Fruit fly (Drosophila melanogaster) whole organism, embryonic: Measurements from ENCODE around the gene pck.

Source experiments
- CG10431 ChIP-seq: fragments of 200-800 bp; sonication (Bioruptor generic); optimal IDR thresholded peaks from 3 replicates; lab custom pipeline; 2018; ENCODE audit warnings: missing biosample characterization, mild to moderate bottlenecking, missing genetic modification characterization
- CG12219 ChIP-seq: fragments of 200-800 bp; sonication (Bioruptor generic); optimal IDR thresholded peaks from 3 replicates; lab custom pipeline; 2018; ENCODE audit warnings: missing biosample characterization, mild to moderate bottlenecking, missing genetic modification characterization
- CG1647 ChIP-seq: fragments of 200-800 bp; sonication (Bioruptor generic); optimal IDR thresholded peaks from 3 replicates; lab custom pipeline; 2016; ENCODE audit warnings: missing biosample characterization, missing genetic modification characterization
- CG17186 ChIP-seq: fragments of 200-800 bp; sonication (Bioruptor generic); optimal IDR thresholded peaks from 3 replicates; lab custom pipeline; 2017; ENCODE audit warnings: missing biosample characterization, missing genetic modification reagents, missing genetic modification characterization
- CG17568 ChIP-seq: fragments of 200-800 bp; sonication (Bioruptor generic); optimal IDR thresholded peaks from 2 replicates; lab custom pipeline; 2018; ENCODE audit warnings: missing biosample characterization, mild to moderate bottlenecking, missing genetic modification characterization, moderate library complexity
- CG3163 ChIP-seq: fragments of 200-800 bp; sonication (Bioruptor generic); optimal IDR thresholded peaks from 3 replicates; lab custom pipeline; 2016; ENCODE audit warnings: missing biosample characterization, missing genetic modification characterization
- CG3281 ChIP-seq: fragments of 200-800 bp; sonication (Bioruptor generic); optimal IDR thresholded peaks from 3 replicates; lab custom pipeline; 2017; ENCODE audit warnings: missing biosample characterization, mild to moderate bottlenecking, missing genetic modification characterization
- CG34422 ChIP-seq: fragments of 200-800 bp; sonication (Bioruptor generic); IDR thresholded peaks from 3 replicates; pipeline ENCODE4 v1.3.6; 2022; ENCODE audit warnings: missing biosample characterization, missing genetic modification characterization
- CG3726 ChIP-seq: fragments of 200-800 bp; sonication (Bioruptor generic); IDR thresholded peaks from 3 replicates; pipeline ENCODE4, ENCODE4 v1.3.6; 2022; ENCODE audit warnings: missing biosample characterization, missing genetic modification characterization
- CG43689 ChIP-seq: fragments of 200-800 bp; sonication (Bioruptor generic); IDR thresholded peaks from 2 replicates; pipeline ENCODE4 v1.3.6; 2022; ENCODE audit warnings: missing biosample characterization, missing genetic modification characterization
- CG6765 ChIP-seq: fragments of 200-800 bp; sonication (Bioruptor generic); optimal IDR thresholded peaks from 3 replicates; lab custom pipeline; 2017; ENCODE audit warnings: missing biosample characterization, mild to moderate bottlenecking, missing genetic modification characterization
- CG7987 ChIP-seq: fragments of 200-800 bp; sonication (Bioruptor generic); optimal IDR thresholded peaks from 2 replicates; lab custom pipeline; 2018; ENCODE audit warnings: missing biosample characterization, mild to moderate bottlenecking, missing genetic modification characterization, moderate library complexity
- CG8478 ChIP-seq: fragments of >200 bp; optimal IDR thresholded peaks from 2 replicates; lab custom pipeline; 2018
- CG8944 ChIP-seq: fragments of 200-800 bp; sonication (Bioruptor generic); optimal IDR thresholded peaks from 3 replicates; lab custom pipeline; 2016; ENCODE audit warnings: missing biosample characterization, missing genetic modification characterization
- CG9437 ChIP-seq: fragments of 200-800 bp; sonication (Bioruptor generic); optimal IDR thresholded peaks from 2 replicates; lab custom pipeline; 2018; ENCODE audit warnings: missing biosample characterization, mild to moderate bottlenecking, missing genetic modification characterization
- HmgZ ChIP-seq: fragments of 200-800 bp; sonication (Bioruptor generic); optimal IDR thresholded peaks from 2 replicates; lab custom pipeline; 2018; ENCODE audit warnings: missing biosample characterization, mild to moderate bottlenecking, missing genetic modification characterization
- Hmx ChIP-seq: fragments of 200-800 bp; sonication (Bioruptor generic); optimal IDR thresholded peaks from 2 replicates; lab custom pipeline; 2016; ENCODE audit warnings: missing biosample characterization, missing genetic modification characterization
- Hr78 ChIP-seq, 2 experiments: fragments of 200-800 bp in 1 of 2; fragments of >200 bp in 1 of 2; sonication (Bioruptor generic) in 1 of 2; optimal IDR thresholded peaks; 2 replicates each; lab custom pipeline; 2017 to 2019; ENCODE audit warnings: missing biosample characterization in 2 of 2, missing genetic modification characterization in 2 of 2, mild to moderate bottlenecking in 1 of 2, moderate library complexity in 1 of 2
- MTF-1 ChIP-seq: fragments of 200-800 bp; sonication (Bioruptor generic); optimal IDR thresholded peaks from 2 replicates; lab custom pipeline; 2018; ENCODE audit warnings: missing biosample characterization, mild to moderate bottlenecking, missing genetic modification characterization, borderline replicate concordance
- Mad ChIP-seq: fragments of 200-800 bp; sonication (Bioruptor generic); optimal IDR thresholded peaks from 2 replicates; lab custom pipeline; 2016; ENCODE audit warnings: missing biosample characterization, missing genetic modification characterization
- Med ChIP-seq: fragments of 200-800 bp; sonication (Bioruptor generic); peaks from one replicate; lab custom pipeline; 2016; ENCODE audit warnings: missing biosample characterization, missing genetic modification characterization, mild to moderate bottlenecking, inconsistent platforms, moderate library complexity
- Myb ChIP-seq: fragments of 200-800 bp; sonication (Bioruptor generic); optimal IDR thresholded peaks from 2 replicates; lab custom pipeline; 2016; ENCODE audit warnings: missing biosample characterization, missing genetic modification characterization
- Neu2 ChIP-seq: fragments of 200-800 bp; sonication (Bioruptor generic); optimal IDR thresholded peaks from 3 replicates; lab custom pipeline; 2016; ENCODE audit warnings: missing biosample characterization, missing genetic modification characterization, borderline replicate concordance
- Stat92E ChIP-seq, 3 experiments: fragments of >200 bp in 2 of 3; fragments of 200-800 bp in 1 of 3; sonication (Bioruptor generic) in 1 of 3; optimal IDR thresholded peaks; 2 replicates each; lab custom pipeline; 2017 to 2019; ENCODE audit warnings: missing biosample characterization in 3 of 3, missing genetic modification characterization in 3 of 3, mild to moderate bottlenecking in 1 of 3, moderate library complexity in 1 of 3
- ap ChIP-seq: fragments of 200-800 bp; sonication (Bioruptor generic); IDR thresholded peaks from 2 replicates; pipeline ENCODE4 v1.3.6; 2022; ENCODE audit warnings: missing biosample characterization, missing genetic modification characterization
- ato ChIP-seq: fragments of 200-800 bp; sonication (Bioruptor generic); IDR thresholded peaks from 2 replicates; pipeline ENCODE4 v1.3.6; 2022; ENCODE audit warnings: missing biosample characterization, missing genetic modification characterization; ENCODE audit not compliant: partially characterized antibody
- bowl ChIP-seq: fragments of 200-800 bp; sonication (Bioruptor generic); IDR thresholded peaks from 2 replicates; pipeline ENCODE4 v1.3.6; 2022; ENCODE audit warnings: missing biosample characterization, missing genetic modification characterization
- btn ChIP-seq: fragments of 200-800 bp; sonication (Bioruptor generic); optimal IDR thresholded peaks from 2 replicates; lab custom pipeline; 2016; ENCODE audit warnings: missing biosample characterization, missing genetic modification characterization
- dimm ChIP-seq: fragments of 200-800 bp; sonication (Bioruptor generic); IDR thresholded peaks from 2 replicates; pipeline ENCODE4 v1.3.6; 2022; ENCODE audit warnings: missing biosample characterization, missing genetic modification characterization
- dmrt11E ChIP-seq: fragments of 200-800 bp; sonication (Bioruptor generic); optimal IDR thresholded peaks from 3 replicates; lab custom pipeline; 2018; ENCODE audit warnings: missing biosample characterization, mild to moderate bottlenecking, missing genetic modification characterization, moderate library complexity
- emc ChIP-seq: fragments of 200-800 bp; sonication (Bioruptor generic); optimal IDR thresholded peaks from 2 replicates; lab custom pipeline; 2016; ENCODE audit warnings: missing biosample characterization, missing genetic modification characterization
- fd64A ChIP-seq: fragments of 200-800 bp; sonication (Bioruptor generic); optimal IDR thresholded peaks from 3 replicates; lab custom pipeline; 2018; ENCODE audit warnings: missing biosample characterization, mild to moderate bottlenecking, missing genetic modification characterization
- gcm ChIP-seq: fragments of 200-800 bp; sonication (Bioruptor generic); optimal IDR thresholded peaks from 2 replicates; lab custom pipeline; 2019; ENCODE audit warnings: missing biosample characterization, mild to moderate bottlenecking, missing genetic modification characterization, moderate library complexity
- gem ChIP-seq: fragments of 200-800 bp; sonication (Bioruptor generic); optimal IDR thresholded peaks from 2 replicates; lab custom pipeline; 2019; ENCODE audit warnings: missing biosample characterization, mild to moderate bottlenecking, missing genetic modification characterization, moderate library complexity
- gt ChIP-seq: fragments of 200-800 bp; sonication (Bioruptor generic); IDR thresholded peaks from 2 replicates; pipeline ENCODE4 v1.3.6; 2022; ENCODE audit warnings: missing biosample characterization, missing genetic modification characterization
- ham ChIP-seq: fragments of 200-800 bp; sonication (Bioruptor generic); IDR thresholded peaks from 2 replicates; pipeline ENCODE4 v1.3.6; 2022; ENCODE audit warnings: missing biosample characterization, missing genetic modification characterization
- kah ChIP-seq: fragments of 200-800 bp; sonication (Bioruptor generic); optimal IDR thresholded peaks from 2 replicates; lab custom pipeline; 2018; ENCODE audit warnings: missing biosample characterization, mild to moderate bottlenecking, missing genetic modification characterization
- kay ChIP-seq: fragments of 200-800 bp; sonication (Bioruptor generic); optimal IDR thresholded peaks from 2 replicates; lab custom pipeline; 2016; ENCODE audit warnings: missing biosample characterization, missing genetic modification characterization
- pan ChIP-seq, 4 experiments: fragments of >200 bp in 3 of 4; fragments of 200-800 bp in 1 of 4; sonication (Bioruptor generic) in 1 of 4; optimal IDR thresholded peaks in 3 of 4; IDR thresholded peaks in 1 of 4; 2 replicates each; pipeline versions ENCODE4 v1.3.6 to Lab custom; 2017 to 2022; ENCODE audit warnings: missing biosample characterization in 2 of 4, missing genetic modification characterization in 2 of 4, mixed read lengths in 1 of 4
- phol ChIP-seq: fragments of 200-800 bp; sonication (Bioruptor generic); optimal IDR thresholded peaks from 3 replicates; lab custom pipeline; 2018; ENCODE audit warnings: missing biosample characterization, mild to moderate bottlenecking, missing genetic modification characterization, moderate library complexity
- pita ChIP-seq: fragments of 200-800 bp; sonication (Bioruptor generic); optimal IDR thresholded peaks from 2 replicates; lab custom pipeline; 2017; ENCODE audit warnings: missing biosample characterization, mild to moderate bottlenecking, missing genetic modification characterization
- run ChIP-seq: fragments of 200-800 bp; sonication (Bioruptor generic); optimal IDR thresholded peaks from 3 replicates; lab custom pipeline; 2018; ENCODE audit warnings: missing biosample characterization, mild to moderate bottlenecking, missing genetic modification characterization
- schlank ChIP-seq: fragments of 200-800 bp; sonication (Bioruptor generic); optimal IDR thresholded peaks from 2 replicates; lab custom pipeline; 2018; ENCODE audit warnings: missing biosample characterization, mild to moderate bottlenecking, missing genetic modification characterization
- scrt ChIP-seq: fragments of 200-800 bp; sonication (Bioruptor generic); optimal IDR thresholded peaks from 2 replicates; lab custom pipeline; 2018; ENCODE audit warnings: missing biosample characterization, mild to moderate bottlenecking, missing genetic modification characterization, moderate library complexity
- sens ChIP-seq: fragments of 200-800 bp; sonication (Bioruptor generic); peaks from one replicate; lab custom pipeline; 2016; ENCODE audit warnings: missing biosample characterization, missing genetic modification characterization
- tgo ChIP-seq: fragments of 200-800 bp; sonication (Bioruptor generic); IDR thresholded peaks from 3 replicates; pipeline ENCODE4 v1.3.6; 2022; ENCODE audit warnings: missing biosample characterization, missing genetic modification characterization
- tup ChIP-seq: fragments of 200-800 bp; sonication (Bioruptor generic); optimal IDR thresholded peaks from 2 replicates; lab custom pipeline; 2016; ENCODE audit warnings: missing biosample characterization, mild to moderate bottlenecking, missing genetic modification characterization, moderate library complexity
- vvl ChIP-seq: fragments of 200-800 bp; sonication (Bioruptor generic); IDR thresholded peaks from 2 replicates; pipeline ENCODE4 v1.3.6; 2022; ENCODE audit warnings: missing biosample characterization, missing genetic modification characterization
- zf30C ChIP-seq: fragments of 200-800 bp; sonication (Bioruptor generic); optimal IDR thresholded peaks from 3 replicates; lab custom pipeline; 2018; ENCODE audit warnings: missing biosample characterization, mild to moderate bottlenecking, missing genetic modification characterization

The pck gene

dm6 chrX:1482840-1483518, 12.5 kb downstream of the pck start, which contains the start of the genes sta and inc (continued):
- TF ChIP-seq Myb: peak; percentile 78
- no peak for TF ChIP-seq CG3726 (GFP tag; lab: Robert Waterston, UW)
- no peak for TF ChIP-seq ham (GFP tag; lab: Robert Waterston, UW)
- TF ChIP-seq Neu2 (GFP tag; lab: Kevin White, UChicago): no peak
- peak; percentile 76 for TF ChIP-seq sens (GFP tag; lab: Kevin White, UChicago)
- peak; percentile 17 for TF ChIP-seq tup (GFP tag; lab: Kevin White, UChicago)
- TF ChIP-seq tgo (GFP tag; lab: Robert Waterston, UW): no peak; the same call in 2 of the 3 replicates
- peak; percentile 64 for TF ChIP-seq CG12219 (GFP tag; lab: Kevin White, UChicago)
- no peak for TF ChIP-seq Hr78 (GFP tag; optimal IDR thresholded peaks at IDR 0.05; lab: Kevin White, UChicago)
- peak; percentile 85 for TF ChIP-seq HmgZ (tag; lab: Kevin White, UChicago)
- peak; percentile 38 for TF ChIP-seq btn (GFP tag; lab: Kevin White, UChicago)
- TF ChIP-seq emc (GFP tag; lab: Kevin White, UChicago): no peak
- peak; percentile 37 for TF ChIP-seq dmrt11E
- 0 out of 2 replicates have a peak, but pooled peaks have one; percentile 26 for TF ChIP-seq ato (GFP tag; lab: Robert Waterston, UW)
- TF ChIP-seq dimm: no peak
- peak; percentile 73 for TF ChIP-seq scrt (GFP tag; lab: Kevin White, UChicago)
- no peak for TF ChIP-seq pan (optimal IDR thresholded peaks at IDR 0.05; lab: Kevin White, UChicago)
- peak in 1 of 2 experiments; percentile 42 for TF ChIP-seq pan (GFP tag; optimal IDR thresholded peaks at IDR 0.05 in 1 of 2, IDR thresholded peaks at IDR 0.05 in 1 of 2)
- peak in 1 of 3 experiments; percentile 82 for TF ChIP-seq Stat92E (GFP tag; optimal IDR thresholded peaks at IDR 0.05; lab: Kevin White, UChicago)
- peak; percentile 57 for TF ChIP-seq Mad (GFP tag; lab: Kevin White, UChicago)
- TF ChIP-seq zf30C (GFP tag; lab: Kevin White, UChicago): peak; percentile 34
- peak; percentile 97 for TF ChIP-seq phol (tag; lab: Kevin White, UChicago)
- TF ChIP-seq CG3163 (GFP tag; lab: Kevin White, UChicago): peak; percentile 31
- peak; percentile 66 for TF ChIP-seq vvl (GFP tag; lab: Robert Waterston, UW)
- peak; percentile 91 for TF ChIP-seq CG7987
- peak; percentile 11 for TF ChIP-seq run (tag; lab: Kevin White, UChicago)
- peak; percentile 44 for TF ChIP-seq pita
- TF ChIP-seq Med (GFP tag; lab: Kevin White, UChicago): peak; percentile 97
- peak; percentile 0 for TF ChIP-seq kay
- no peak for TF ChIP-seq Hmx (GFP tag; lab: Kevin White, UChicago)
- TF ChIP-seq CG10431 (GFP tag; lab: Kevin White, UChicago): peak; percentile 91
- TF ChIP-seq MTF-1 (GFP tag; lab: Kevin White, UChicago): peak; percentile 86
- TF ChIP-seq bowl: peak; percentile 55; the same call in 1 of the 2 replicates
- peak; percentile 80; the same call in 2 of the 3 replicates for TF ChIP-seq CG34422 (GFP tag; lab: Robert Waterston, UW)
- no peak for TF ChIP-seq CG9437 (GFP tag; lab: Kevin White, UChicago)
- TF ChIP-seq kah (GFP tag; lab: Kevin White, UChicago): peak; percentile 46
- peak; percentile 67 for TF ChIP-seq gcm (GFP tag; lab: Kevin White, UChicago)
- TF ChIP-seq CG17186: peak; percentile 84
- peak; percentile 35 for TF ChIP-seq CG1647 (GFP tag; lab: Kevin White, UChicago)
- peak; percentile 84 for TF ChIP-seq CG3281
- no peak for TF ChIP-seq CG43689 (GFP tag; lab: Robert Waterston, UW)
- TF ChIP-seq schlank (tag; lab: Kevin White, UChicago): peak; percentile 67
- TF ChIP-seq CG8478 (lab: Kevin White, UChicago): no peak
- TF ChIP-seq gt (GFP tag; lab: Robert Waterston, UW): no peak
- TF ChIP-seq ap (GFP tag; lab: Robert Waterston, UW): no peak
- TF ChIP-seq fd64A: peak; percentile 52
- TF ChIP-seq CG6765 (GFP tag; lab: Kevin White, UChicago): peak; percentile 86
- no peak for TF ChIP-seq gem (tag; lab: Kevin White, UChicago)
- no peak for TF ChIP-seq CG17568 (GFP tag; lab: Kevin White, UChicago)
- peak; percentile 15 for TF ChIP-seq CG8944 (GFP tag; lab: Kevin White, UChicago)
